Worm (Caenorhabditis elegans): ENCODE measurements around the gene srh-214.

- TF ChIP-seq unc-39 (tag; optimal IDR thresholded peaks at IDR 0.05), result no peak
- TF ChIP-seq daf-19 (GFP tag; conservative IDR thresholded peaks at IDR 0.05), result no peak
- no peak for TF ChIP-seq lsy-2 (tag; optimal IDR thresholded peaks at IDR 0.05)
Measured at ce11 chrV:16838435-16838834, 8.9 kb upstream of the srh-214 start.

All from whole organism, L4 larva.